Worm (Caenorhabditis elegans): Measurements from ENCODE around the gene ZK262.9.
"Not testable (repeated sequence)": the region's sequence is repeated elsewhere in the genome, so short reads cannot be mapped to it uniquely, and the experiment has no call there.

ZK262.9 gene

ce11 chrV:18439469-18439868, at the start of gene ZK262.9:
Gene ZK262.9, plus strand, starts transcription at chrV:18439769.
- TF ChIP-seq lin-13, elt-3, snpc-4 (tag; optimal IDR thresholded peaks at IDR 0.05): not testable (repeated sequence)

- no peak for TF ChIP-seq lin-13 (tag; optimal IDR thresholded peaks at IDR 0.05)
- no peak for TF ChIP-seq bed-3 (GFP tag; optimal IDR thresholded peaks at IDR 0.05)
- no peak for TF ChIP-seq unc-39 (tag; optimal IDR thresholded peaks at IDR 0.05)
- TF ChIP-seq ces-1 (GFP tag; optimal IDR thresholded peaks at IDR 0.05): no peak
- TF ChIP-seq mls-2 (tag; optimal IDR thresholded peaks at IDR 0.05): no peak
- no peak for TF ChIP-seq nhr-2 (tag; optimal IDR thresholded peaks at IDR 0.05)
- no peak for TF ChIP-seq tbx-8 (GFP tag; optimal IDR thresholded peaks at IDR 0.05)
- TF ChIP-seq lin-32 (GFP tag; optimal IDR thresholded peaks at IDR 0.05): no peak
- TF ChIP-seq cnd-1 (tag; optimal IDR thresholded peaks at IDR 0.05): no peak
- TF ChIP-seq sptf-1 (tag; optimal IDR thresholded peaks at IDR 0.05): no peak
- no peak for TF ChIP-seq mab-5 (tag; optimal IDR thresholded peaks at IDR 0.05)
- no peak for TF ChIP-seq ceh-43 (GFP tag; optimal IDR thresholded peaks at IDR 0.05)
- no peak for TF ChIP-seq elt-1 (tag; optimal IDR thresholded peaks at IDR 0.05; ENCODE audit: borderline replicate concordance, insufficient read depth)
- TF ChIP-seq M03D4.4 (tag; optimal IDR thresholded peaks at IDR 0.05): no peak
- TF ChIP-seq nhr-28 (tag; optimal IDR thresholded peaks at IDR 0.05): no peak
- TF ChIP-seq zip-8 (tag; optimal IDR thresholded peaks at IDR 0.05): no peak
These were observed 45.4 kb upstream of the ZK262.9 start, which contains the start of gene Y51A2B.6 for ce11 chrV:18394203-18394602. Gene Y51A2B.6, minus strand, starts transcription at chrV:18394303.

ce11 chrV:18395649-18396048, 43.9 kb upstream of the ZK262.9 start, which contains the start of gene Y51A2B.9:
Gene Y51A2B.9, minus strand, starts transcription at chrV:18395749.
- no peak for TF ChIP-seq tbx-8 (GFP tag; optimal IDR thresholded peaks at IDR 0.05)
- no peak for TF ChIP-seq lin-13 (tag; optimal IDR thresholded peaks at IDR 0.05)
- TF ChIP-seq ztf-11 (tag; optimal IDR thresholded peaks at IDR 0.05): no peak
- TF ChIP-seq ham-2 (GFP tag; optimal IDR thresholded peaks at IDR 0.05): no peak
- TF ChIP-seq cnd-1 (tag; optimal IDR thresholded peaks at IDR 0.05): no peak
- no peak for TF ChIP-seq ceh-83 (GFP tag; optimal IDR thresholded peaks at IDR 0.05)
- TF ChIP-seq nhr-237 (tag; optimal IDR thresholded peaks at IDR 0.05): no peak
- TF ChIP-seq nhr-2 (tag; optimal IDR thresholded peaks at IDR 0.05): no peak
- no peak for TF ChIP-seq pha-4 (tag; optimal IDR thresholded peaks at IDR 0.05)
- no peak for TF ChIP-seq lsy-2 (tag; optimal IDR thresholded peaks at IDR 0.05)
- TF ChIP-seq bed-3 (GFP tag; optimal IDR thresholded peaks at IDR 0.05): no peak
- TF ChIP-seq elt-3 (tag; optimal IDR thresholded peaks at IDR 0.05): no peak
- TF ChIP-seq unc-120 (tag; optimal IDR thresholded peaks at IDR 0.05; ENCODE audit: poor library complexity, severe bottlenecking): no peak
- TF ChIP-seq elt-1 (tag; optimal IDR thresholded peaks at IDR 0.05; ENCODE audit: borderline replicate concordance, insufficient read depth): no peak
- TF ChIP-seq unc-39 (tag; optimal IDR thresholded peaks at IDR 0.05): no peak

ce11 chrV:18397814-18398213, 41.8 kb upstream of the ZK262.9 start, which contains the start of gene Y51A2B.16:
Gene Y51A2B.16, minus strand, starts transcription at chrV:18397914.
- no peak for TF ChIP-seq ceh-43 (GFP tag; optimal IDR thresholded peaks at IDR 0.05)
- TF ChIP-seq ceh-39 (tag; optimal IDR thresholded peaks at IDR 0.05): no peak
- TF ChIP-seq mab-5 (tag; optimal IDR thresholded peaks at IDR 0.05): no peak
- no peak for TF ChIP-seq ces-1 (GFP tag; optimal IDR thresholded peaks at IDR 0.05)
- no peak for TF ChIP-seq mls-2 (tag; optimal IDR thresholded peaks at IDR 0.05)
- no peak for TF ChIP-seq snpc-4 (tag; optimal IDR thresholded peaks at IDR 0.05)
- no peak for TF ChIP-seq flh-1 (GFP tag; optimal IDR thresholded peaks at IDR 0.05)
- TF ChIP-seq elt-3 (tag; optimal IDR thresholded peaks at IDR 0.05): no peak
- TF ChIP-seq tbx-8 (GFP tag; optimal IDR thresholded peaks at IDR 0.05): no peak
- TF ChIP-seq bed-3 (GFP tag; optimal IDR thresholded peaks at IDR 0.05): no peak

ce11 chrV:18402743-18403142, 36.8 kb upstream of the ZK262.9 start:
- TF ChIP-seq ceh-39 (tag; optimal IDR thresholded peaks at IDR 0.05) (no peak), blmp-1 (tag; optimal IDR thresholded peaks at IDR 0.05) (no peak), lsy-2 (tag; optimal IDR thresholded peaks at IDR 0.05) (no peak)

- TF ChIP-seq cnd-1 (tag; optimal IDR thresholded peaks at IDR 0.05); sem-2 (GFP tag; optimal IDR thresholded peaks at IDR 0.05); lin-32 (GFP tag; optimal IDR thresholded peaks at IDR 0.05): not testable (repeated sequence)
These were observed 34.8 kb upstream of the ZK262.9 start, which contains the start of gene srh-209 for ce11 chrV:18404767-18405166. Gene srh-209, minus strand, starts transcription at chrV:18404867.

Data from whole organism, mixed stage, embryonic.